Worm (Caenorhabditis elegans) whole organism, young adult: Measurements from ENCODE around the gene vap-1.

Source experiments
- F33H1.4 ChIP-seq: fragments of 200-800 bp; sonication (Bioruptor generic); IDR thresholded peaks from 2 replicates; pipeline ENCODE4 v1.3.6; 2022; ENCODE audit warnings: missing genetic modification reagents, missing genetic modification characterization, missing compliant biosample characterization
- F49E8.2 ChIP-seq: sonication (generic microtip); optimal IDR thresholded peaks from 3 replicates; lab custom pipeline; 2017; ENCODE audit warnings: missing genetic modification characterization, mild to moderate bottlenecking, missing compliant biosample characterization, antibody characterized with exemption, moderate library complexity; ENCODE audit not compliant: insufficient read depth
- F57A8.1 ChIP-seq: fragments of 200-800 bp; sonication (Bioruptor generic); optimal IDR thresholded peaks from 2 replicates; lab custom pipeline; 2018; ENCODE audit warnings: mild to moderate bottlenecking, missing genetic modification characterization, moderate library complexity, missing compliant biosample characterization
- K11D2.4 ChIP-seq: fragments of 200-800 bp; sonication (Bioruptor generic); IDR thresholded peaks from 2 replicates; pipeline ENCODE4 v1.3.6; 2022; ENCODE audit warnings: missing genetic modification reagents, missing genetic modification characterization, missing compliant biosample characterization
- T07F8.4 ChIP-seq: sonication (generic microtip); optimal IDR thresholded peaks from 2 replicates; lab custom pipeline; 2016; ENCODE audit warnings: mild to moderate bottlenecking, missing genetic modification characterization, moderate library complexity, missing compliant biosample characterization
- T26A5.8 ChIP-seq: sonication (generic microtip); optimal IDR thresholded peaks from 2 replicates; lab custom pipeline; 2016; ENCODE audit warnings: missing genetic modification characterization, missing compliant biosample characterization
- Y53F4B.3 ChIP-seq: fragments of 200-800 bp; sonication (Bioruptor generic); IDR thresholded peaks from 2 replicates; pipeline ENCODE4 v1.3.6; 2022; ENCODE audit warnings: missing genetic modification reagents, missing genetic modification characterization, missing compliant biosample characterization
- Y79H2A.3 ChIP-seq: fragments of 200-800 bp; sonication (Bioruptor generic); conservative IDR thresholded peaks from 2 replicates; pipeline ENCODE4 v1.3.6; 2022; ENCODE audit warnings: missing genetic modification reagents, missing genetic modification characterization, missing compliant biosample characterization
- Y95B8A.8 ChIP-seq: fragments of 200-800 bp; sonication (Bioruptor generic); IDR thresholded peaks from 2 replicates; pipeline ENCODE4 v1.3.6; 2022; ENCODE audit warnings: missing genetic modification reagents, missing genetic modification characterization, missing compliant biosample characterization
- akir-1 ChIP-seq: fragments of 200-800 bp; sonication (Bioruptor generic); optimal IDR thresholded peaks from 2 replicates; lab custom pipeline; 2018; ENCODE audit warnings: mild to moderate bottlenecking, missing genetic modification characterization, moderate library complexity, missing compliant biosample characterization
- athp-1 ChIP-seq: sonication (generic microtip); optimal IDR thresholded peaks from 2 replicates; lab custom pipeline; 2017; ENCODE audit warnings: mild to moderate bottlenecking, missing genetic modification characterization, missing compliant biosample characterization
- attf-3 ChIP-seq: fragments of 200-800 bp; sonication (Bioruptor generic); conservative IDR thresholded peaks from 2 replicates; pipeline ENCODE4 v1.3.6; 2022; ENCODE audit warnings: missing genetic modification reagents, missing genetic modification characterization, missing compliant biosample characterization
- attf-5 ChIP-seq: fragments of 200-800 bp; sonication (Bioruptor generic); optimal IDR thresholded peaks from 2 replicates; lab custom pipeline; 2018; ENCODE audit warnings: mild to moderate bottlenecking, missing genetic modification characterization, missing compliant biosample characterization
- bed-2 ChIP-seq: fragments of 200-800 bp; sonication (Bioruptor generic); IDR thresholded peaks from 2 replicates; pipeline ENCODE4 v1.3.6; 2022; ENCODE audit warnings: missing genetic modification reagents, missing genetic modification characterization, missing compliant biosample characterization
- cebp-1 ChIP-seq, 2 experiments: fragments of 200-800 bp in 1 of 2; sonication (Bioruptor generic) in 1 of 2; sonication (generic microtip) in 1 of 2; IDR thresholded peaks in 1 of 2; optimal IDR thresholded peaks in 1 of 2; 2 replicates each; pipeline versions ENCODE4 v1.3.6 to Lab custom; 2017 to 2022; ENCODE audit warnings: missing compliant biosample characterization in 2 of 2, missing genetic modification characterization in 2 of 2, mild to moderate bottlenecking in 1 of 2, missing genetic modification reagents in 1 of 2, moderate library complexity in 1 of 2
- ceh-40 ChIP-seq: fragments of 200-800 bp; sonication (Bioruptor generic); IDR thresholded peaks from 2 replicates; pipeline ENCODE4 v1.3.6; 2022; ENCODE audit warnings: missing genetic modification characterization, missing compliant biosample characterization
- ceh-79 ChIP-seq: sonication (generic microtip); optimal IDR thresholded peaks from 2 replicates; lab custom pipeline; 2017; ENCODE audit warnings: mild to moderate bottlenecking, missing genetic modification characterization, missing compliant biosample characterization
- dpff-1 ChIP-seq: sonication (generic microtip); optimal IDR thresholded peaks from 2 replicates; lab custom pipeline; 2017; ENCODE audit warnings: mild to moderate bottlenecking, missing genetic modification characterization, missing compliant biosample characterization
- efl-1 ChIP-seq: fragments of 150-350 bp; optimal IDR thresholded peaks from 2 replicates; lab custom pipeline; 2014; ENCODE audit warnings: missing biosample characterization, missing genetic modification reagents, missing genetic modification characterization
- ekl-4 ChIP-seq: fragments of 200-800 bp; sonication (Bioruptor generic); IDR thresholded peaks from 2 replicates; pipeline ENCODE4 v1.3.6; 2022; ENCODE audit warnings: missing genetic modification reagents, missing genetic modification characterization, missing compliant biosample characterization
- gei-17 ChIP-seq: fragments of 200-800 bp; sonication (Bioruptor generic); optimal IDR thresholded peaks from 2 replicates; lab custom pipeline; 2018; ENCODE audit warnings: mild to moderate bottlenecking, missing genetic modification characterization, missing compliant biosample characterization
- hmg-1.2 ChIP-seq: fragments of 200-800 bp; sonication (Bioruptor generic); IDR thresholded peaks from 2 replicates; pipeline ENCODE4 v1.3.6; 2022; ENCODE audit warnings: missing genetic modification reagents, missing genetic modification characterization, missing compliant biosample characterization
- hrde-1 ChIP-seq: sonication (generic microtip); optimal IDR thresholded peaks from 2 replicates; lab custom pipeline; 2016; ENCODE audit warnings: missing genetic modification characterization, mild to moderate bottlenecking, missing compliant biosample characterization, moderate library complexity, missing genotype, missing genetic modification reagents, borderline replicate concordance
- lin-26 ChIP-seq: fragments of 200-800 bp; sonication (Bioruptor generic); IDR thresholded peaks from 2 replicates; pipeline ENCODE4 v1.3.6; 2022; ENCODE audit warnings: missing genetic modification reagents, missing genetic modification characterization, missing compliant biosample characterization
- lin-35 ChIP-seq, 3 experiments: fragments of 150-350 bp in 2 of 3; sonication (generic microtip) in 1 of 3; optimal IDR thresholded peaks; 2 replicates each; lab custom pipeline; 2014 to 2018; ENCODE audit warnings: missing biosample characterization in 3 of 3, missing genetic modification characterization in 3 of 3, missing genetic modification reagents in 3 of 3
- lin-54 ChIP-seq: fragments of 200-800 bp; sonication (Bioruptor generic); optimal IDR thresholded peaks from 2 replicates; lab custom pipeline; 2018; ENCODE audit warnings: mild to moderate bottlenecking, missing genetic modification characterization, missing compliant biosample characterization
- lir-1 ChIP-seq: fragments of 200-800 bp; sonication (Bioruptor generic); conservative IDR thresholded peaks from 2 replicates; pipeline ENCODE4 v1.3.6; 2022; ENCODE audit warnings: missing genetic modification reagents, missing genetic modification characterization, missing compliant biosample characterization
- madf-10 ChIP-seq: sonication (generic microtip); optimal IDR thresholded peaks from 2 replicates; lab custom pipeline; 2016; ENCODE audit warnings: mild to moderate bottlenecking, missing genetic modification characterization, missing compliant biosample characterization
- mcd-1 ChIP-seq: fragments of 200-800 bp; sonication (Bioruptor generic); IDR thresholded peaks from 2 replicates; pipeline ENCODE4 v1.3.6; 2022; ENCODE audit warnings: missing genetic modification reagents, missing genetic modification characterization, missing compliant biosample characterization
- nfya-2 ChIP-seq: fragments of 200-800 bp; sonication (Bioruptor generic); IDR thresholded peaks from 2 replicates; pipeline ENCODE4 v1.3.6; 2022; ENCODE audit warnings: missing genetic modification reagents, missing genetic modification characterization, missing compliant biosample characterization
- nhr-120 ChIP-seq: fragments of 200-800 bp; sonication (Bioruptor generic); IDR thresholded peaks from 2 replicates; pipeline ENCODE4 v1.3.6; 2022; ENCODE audit warnings: missing genetic modification characterization, missing compliant biosample characterization
- nhr-27 ChIP-seq: fragments of 200-800 bp; sonication (Bioruptor generic); optimal IDR thresholded peaks from 2 replicates; lab custom pipeline; 2018; ENCODE audit warnings: mild to moderate bottlenecking, missing genetic modification characterization, moderate library complexity, missing compliant biosample characterization
- nhr-80 ChIP-seq: sonication (generic microtip); optimal IDR thresholded peaks from 2 replicates; lab custom pipeline; 2016; ENCODE audit warnings: missing genetic modification characterization, missing compliant biosample characterization
- nhr-90 ChIP-seq: sonication (generic microtip); optimal IDR thresholded peaks from 2 replicates; lab custom pipeline; 2016; ENCODE audit warnings: missing genotype, mild to moderate bottlenecking, missing genetic modification characterization, missing compliant biosample characterization
- sdz-38 ChIP-seq: sonication (generic microtip); optimal IDR thresholded peaks from 2 replicates; lab custom pipeline; 2016; ENCODE audit warnings: missing genotype, missing genetic modification characterization, missing compliant biosample characterization
- snpc-4 ChIP-seq, 5 experiments: fragments of 150-350 bp in 1 of 5; sonication (generic microtip) in 4 of 5; optimal IDR thresholded peaks; 2 replicates each; lab custom pipeline; 2014 to 2018; ENCODE audit warnings: missing genetic modification characterization in 5 of 5, missing biosample characterization in 3 of 5, antibody characterized with exemption in 2 of 5, mild to moderate bottlenecking in 2 of 5, missing compliant biosample characterization in 2 of 5, missing genotype in 2 of 5, moderate library complexity in 2 of 5, missing genetic modification reagents in 1 of 5
- somi-1 ChIP-seq: fragments of 200-800 bp; sonication (Bioruptor generic); optimal IDR thresholded peaks from 2 replicates; lab custom pipeline; 2018; ENCODE audit warnings: mild to moderate bottlenecking, missing genetic modification characterization, missing compliant biosample characterization
- unc-62 ChIP-seq: fragments of 150-350 bp; optimal IDR thresholded peaks from 2 replicates; lab custom pipeline; 2014; ENCODE audit warnings: missing biosample characterization, missing genetic modification reagents, missing genetic modification characterization
- ztf-18 ChIP-seq: sonication (generic microtip); optimal IDR thresholded peaks from 2 replicates; lab custom pipeline; 2016; ENCODE audit warnings: missing genotype, mild to moderate bottlenecking, missing genetic modification characterization, missing compliant biosample characterization

Gene vap-1

ce11 chrX:17434234-17434633 lies 37.9 kb upstream of the vap-1 start, which contains the start of gene fubl-3:
TSS of gene fubl-3 (plus strand) at chrX:17434445.
- TF ChIP-seq lin-26 (GFP tag; lab: Robert Waterston, UW) (no peak), F57A8.1 (GFP tag; lab: Kevin White, UChicago) (no peak), unc-62 (GFP tag; lab: Kevin White, UChicago) (no peak), snpc-4 (GFP tag; optimal IDR thresholded peaks at IDR 0.05; lab: Kevin White, UChicago) (peak; percentile 17), snpc-4 (tag; optimal IDR thresholded peaks at IDR 0.05; lab: Kevin White, UChicago) (peak in 2 of 4 experiments; percentile 66 to 77), efl-1 (GFP tag; lab: Kevin White, UChicago) (no peak), F49E8.2 (tag; lab: Kevin White, UChicago) (no peak), mcd-1 (GFP tag; lab: Robert Waterston, UW) (no peak), cebp-1 (GFP tag; IDR thresholded peaks at IDR 0.05; lab: Robert Waterston, UW) (no peak), cebp-1 (tag; optimal IDR thresholded peaks at IDR 0.05; lab: Kevin White, UChicago) (no peak), ceh-40 (GFP tag; lab: Robert Waterston, UW) (no peak), Y53F4B.3 (no peak), lin-35 (GFP tag; optimal IDR thresholded peaks at IDR 0.05; lab: Kevin White, UChicago) (no peak), K11D2.4 (GFP tag; lab: Robert Waterston, UW) (no peak), lin-54 (GFP tag; lab: Kevin White, UChicago) (no peak), T26A5.8 (tag; lab: Kevin White, UChicago) (no peak), nhr-80 (tag; lab: Kevin White, UChicago) (peak; percentile 13), Y95B8A.8 (GFP tag; lab: Robert Waterston, UW) (no peak), nhr-120 (no peak), sdz-38 (tag; lab: Kevin White, UChicago) (no peak), F33H1.4 (GFP tag; lab: Robert Waterston, UW) (peak; percentile 31; the same call in 1 of the 2 replicates), lir-1 (GFP tag; lab: Robert Waterston, UW) (no peak), athp-1 (tag; lab: Kevin White, UChicago) (no peak), T07F8.4 (tag; lab: Kevin White, UChicago) (no peak), hmg-1.2 (GFP tag; lab: Robert Waterston, UW) (peak; percentile 33; the same call in 1 of the 2 replicates), Y79H2A.3 (GFP tag; lab: Robert Waterston, UW) (no peak), attf-5 (GFP tag; lab: Kevin White, UChicago) (no peak), dpff-1 (tag; lab: Kevin White, UChicago) (no peak), hrde-1 (tag; lab: Kevin White, UChicago) (no peak), ceh-79 (tag; lab: Kevin White, UChicago) (no peak), somi-1 (GFP tag; lab: Kevin White, UChicago) (no peak), nhr-90 (tag; lab: Kevin White, UChicago) (no peak), akir-1 (GFP tag; lab: Kevin White, UChicago) (no peak), attf-3 (GFP tag; lab: Robert Waterston, UW) (no peak), madf-10 (tag; lab: Kevin White, UChicago) (peak; percentile 57), ztf-18 (tag; lab: Kevin White, UChicago) (no peak), bed-2 (GFP tag; lab: Robert Waterston, UW) (no peak), nfya-2 (GFP tag; lab: Robert Waterston, UW) (no peak), ekl-4 (GFP tag; lab: Robert Waterston, UW) (no peak), nhr-27 (no peak), gei-17 (no peak)
- TF ChIP-seq, all 124 proteins: peak for 5
